Worm (Caenorhabditis elegans): Measurements from ENCODE around the gene Y53C12A.10.

Y53C12A.10 gene

ce11 chrII:9716417-9717039 lies 11.9 kb upstream of the Y53C12A.10 start, which contains the start of gene wee-1.3 (continued):
- TF ChIP-seq Y53G8AR.9 (GFP tag; conservative IDR thresholded peaks at IDR 0.05) (no peak), madf-8 (GFP tag; conservative IDR thresholded peaks at IDR 0.05) (peak; percentile 49), F37B4.10 (GFP tag; IDR thresholded peaks at IDR 0.05) (no peak), Y53F4B.3 (GFP tag; IDR thresholded peaks at IDR 0.05) (no peak), F33H1.4 (GFP tag; IDR thresholded peaks at IDR 0.05) (peak; percentile 54), Y79H2A.3 (GFP tag; conservative IDR thresholded peaks at IDR 0.05) (no peak), madf-10 (tag; optimal IDR thresholded peaks at IDR 0.05) (no peak), bed-1 (GFP tag; IDR thresholded peaks at IDR 0.05) (no peak), akir-1 (GFP tag; optimal IDR thresholded peaks at IDR 0.05) (no peak), xnd-1 (tag; optimal IDR thresholded peaks at IDR 0.05) (peak; percentile 19), sea-2 (GFP tag; IDR thresholded peaks at IDR 0.05) (no peak), zim-3 (tag; optimal IDR thresholded peaks at IDR 0.05) (no peak), ceh-91 (GFP tag; IDR thresholded peaks at IDR 0.05) (peak; percentile 48; the same call in 1 of the 2 replicates), let-526 (GFP tag; IDR thresholded peaks at IDR 0.05) (no peak), mcd-1 (GFP tag; IDR thresholded peaks at IDR 0.05) (peak; percentile 76), lin-54 (GFP tag; optimal IDR thresholded peaks at IDR 0.05) (peak; percentile 98), F23B12.7 (tag; optimal IDR thresholded peaks at IDR 0.05; ENCODE audit: insufficient read depth) (peak; percentile 26), chd-7 (tag; optimal IDR thresholded peaks at IDR 0.05) (no peak), hlh-26 (GFP tag; conservative IDR thresholded peaks at IDR 0.05) (no peak), cebp-1 (GFP tag; IDR thresholded peaks at IDR 0.05) (no peak), cebp-1 (tag; optimal IDR thresholded peaks at IDR 0.05) (peak; percentile 56), athp-1 (tag; optimal IDR thresholded peaks at IDR 0.05) (peak; percentile 6), nhr-120 (GFP tag; IDR thresholded peaks at IDR 0.05) (no peak), B0035.1 (tag; optimal IDR thresholded peaks at IDR 0.05) (no peak), snpc-1.3 (tag; optimal IDR thresholded peaks at IDR 0.05; ENCODE audit: insufficient read depth) (no peak), K11D2.4 (GFP tag; IDR thresholded peaks at IDR 0.05) (no peak), ztf-6 (GFP tag; IDR thresholded peaks at IDR 0.05) (no peak), aptf-3 (GFP tag; IDR thresholded peaks at IDR 0.05) (no peak), ekl-4 (GFP tag; IDR thresholded peaks at IDR 0.05) (peak; percentile 56), nfya-1 (tag; optimal IDR thresholded peaks at IDR 0.05; ENCODE audit: borderline replicate concordance, insufficient read depth) (no peak), attf-3 (GFP tag; conservative IDR thresholded peaks at IDR 0.05) (peak; percentile 70; the same call in 1 of the 2 replicates)

DNA sequence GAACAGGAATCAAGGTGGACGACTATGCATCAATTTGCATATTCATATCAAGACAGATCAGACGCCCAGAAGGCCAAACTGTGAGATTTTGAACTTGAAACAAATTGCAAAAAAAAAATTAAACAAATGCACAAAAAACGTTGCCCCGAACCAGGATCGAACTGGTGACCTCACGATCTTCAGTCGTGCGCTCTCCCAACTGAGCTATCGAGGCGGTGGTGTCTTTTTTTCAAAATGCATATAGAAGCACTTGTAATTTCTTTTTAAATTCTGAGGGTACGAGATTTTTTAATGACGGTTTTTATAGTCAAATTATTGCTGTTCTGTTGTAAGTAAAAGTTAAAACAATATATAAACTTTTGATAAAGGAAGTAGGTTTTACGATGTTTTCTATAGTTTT lies 8.4 kb upstream of the Y53C12A.10 start:
- TF ChIP-seq lag-1 (GFP tag; IDR thresholded peaks at IDR 0.05) (no peak), efl-1 (GFP tag; optimal IDR thresholded peaks at IDR 0.05) (no peak), Y56A3A.18 (GFP tag; IDR thresholded peaks at IDR 0.05) (no peak), dpl-1 (GFP tag; optimal IDR thresholded peaks at IDR 0.05) (peak; percentile 13), madf-10 (tag; optimal IDR thresholded peaks at IDR 0.05) (no peak), C17E4.6 (GFP tag; IDR thresholded peaks at IDR 0.05) (no peak), F49E8.2 (tag; optimal IDR thresholded peaks at IDR 0.05; ENCODE audit: insufficient read depth) (no peak), hsf-1 (GFP tag; IDR thresholded peaks at IDR 0.05) (no peak), sdz-38 (tag; optimal IDR thresholded peaks at IDR 0.05) (no peak), ztf-22 (GFP tag; optimal IDR thresholded peaks at IDR 0.05) (no peak), T26A5.8 (tag; optimal IDR thresholded peaks at IDR 0.05) (no peak), lin-26 (GFP tag; IDR thresholded peaks at IDR 0.05) (peak; percentile 74), hlh-26 (GFP tag; conservative IDR thresholded peaks at IDR 0.05) (no peak), D2030.7 (GFP tag; IDR thresholded peaks at IDR 0.05) (peak; percentile 59), akir-1 (GFP tag; optimal IDR thresholded peaks at IDR 0.05) (no peak), aptf-2 (GFP tag; conservative IDR thresholded peaks at IDR 0.05) (no peak), nhr-27 (tag; optimal IDR thresholded peaks at IDR 0.05) (no peak), F23B12.7 (tag; optimal IDR thresholded peaks at IDR 0.05; ENCODE audit: insufficient read depth) (peak; percentile 71), lin-35 (GFP tag; optimal IDR thresholded peaks at IDR 0.05) (no peak), pha-4 (tag; optimal IDR thresholded peaks at IDR 0.05) (no peak), lsy-27 (tag; optimal IDR thresholded peaks at IDR 0.05; ENCODE audit: borderline replicate concordance, insufficient read depth) (peak; percentile 44)

Measured in whole organism, young adult.